Fruit fly (Drosophila melanogaster) whole organism, embryonic: ENCODE data around the gene GstO2.

ENCODE experiments used
- Atf6 ChIP-seq: fragments of 200-800 bp; sonication (Bioruptor generic); IDR thresholded peaks from 2 replicates; pipeline ENCODE4 v1.3.6; 2022; ENCODE audit warnings: missing biosample characterization, missing genetic modification characterization
- Blimp-1 ChIP-seq: fragments of 200-800 bp; sonication (Bioruptor generic); optimal IDR thresholded peaks from 3 replicates; lab custom pipeline; 2018; ENCODE audit warnings: missing biosample characterization, missing genetic modification characterization, mild to moderate bottlenecking, moderate library complexity, missing genetic modification reagents
- CG10462 ChIP-seq: fragments of 200-800 bp; sonication (Bioruptor generic); optimal IDR thresholded peaks from 2 replicates; lab custom pipeline; 2016; ENCODE audit warnings: missing biosample characterization, missing genetic modification characterization
- CG10543 ChIP-seq: fragments of 200-800 bp; sonication (Bioruptor generic); optimal IDR thresholded peaks from 3 replicates; lab custom pipeline; 2017; ENCODE audit warnings: missing biosample characterization, mild to moderate bottlenecking, missing genetic modification characterization, moderate library complexity
- CG11093 ChIP-seq: fragments of 200-800 bp; sonication (Bioruptor generic); IDR thresholded peaks from 3 replicates; pipeline ENCODE4 v1.3.6; 2022; ENCODE audit warnings: missing biosample characterization, missing genetic modification characterization
- CG14965 ChIP-seq: fragments of 200-800 bp; sonication (Bioruptor generic); optimal IDR thresholded peaks from 2 replicates; lab custom pipeline; 2016; ENCODE audit warnings: missing biosample characterization, missing genetic modification characterization, borderline replicate concordance
- CG1647 ChIP-seq: fragments of 200-800 bp; sonication (Bioruptor generic); optimal IDR thresholded peaks from 3 replicates; lab custom pipeline; 2016; ENCODE audit warnings: missing biosample characterization, missing genetic modification characterization
- CG17568 ChIP-seq: fragments of 200-800 bp; sonication (Bioruptor generic); optimal IDR thresholded peaks from 2 replicates; lab custom pipeline; 2018; ENCODE audit warnings: missing biosample characterization, mild to moderate bottlenecking, missing genetic modification characterization, moderate library complexity
- CG2116 ChIP-seq: fragments of 200-800 bp; sonication (Bioruptor generic); optimal IDR thresholded peaks from 3 replicates; lab custom pipeline; 2018; ENCODE audit warnings: missing biosample characterization, mild to moderate bottlenecking, missing genetic modification characterization
- CG43689 ChIP-seq: fragments of 200-800 bp; sonication (Bioruptor generic); IDR thresholded peaks from 2 replicates; pipeline ENCODE4 v1.3.6; 2022; ENCODE audit warnings: missing biosample characterization, missing genetic modification characterization
- CG5953 ChIP-seq: fragments of 200-800 bp; sonication (Bioruptor generic); IDR thresholded peaks from 2 replicates; pipeline ENCODE4 v1.3.6; 2022; ENCODE audit warnings: missing biosample characterization, missing genetic modification characterization
- CG6254 ChIP-seq: fragments of 200-800 bp; sonication (Bioruptor generic); optimal IDR thresholded peaks from 3 replicates; lab custom pipeline; 2017; ENCODE audit warnings: mild to moderate bottlenecking, missing biosample characterization, missing genetic modification reagents, missing genetic modification characterization
- CG6854 ChIP-seq: fragments of 200-800 bp; sonication (Bioruptor generic); optimal IDR thresholded peaks from 3 replicates; lab custom pipeline; 2017; ENCODE audit warnings: missing biosample characterization, mild to moderate bottlenecking, missing genetic modification characterization
- CG8765 ChIP-seq: fragments of 200-800 bp; sonication (Bioruptor generic); IDR thresholded peaks from 2 replicates; pipeline ENCODE4 v1.3.6; 2022; ENCODE audit warnings: missing biosample characterization, missing genetic modification characterization
- Camta ChIP-seq: fragments of 200-800 bp; sonication (Bioruptor generic); optimal IDR thresholded peaks from 2 replicates; lab custom pipeline; 2016; ENCODE audit warnings: missing biosample characterization, missing genetic modification characterization
- CkIIα-i1 ChIP-seq: fragments of 200-800 bp; sonication (Bioruptor generic); IDR thresholded peaks from 2 replicates; pipeline ENCODE4 v1.3.6; 2022; ENCODE audit warnings: missing biosample characterization, missing genetic modification characterization
- E2f2 ChIP-seq: fragments of 200-800 bp; sonication (Bioruptor generic); IDR thresholded peaks from 2 replicates; pipeline ENCODE4 v1.3.6; 2022; ENCODE audit warnings: missing biosample characterization, missing genetic modification characterization
- Fer3 ChIP-seq: fragments of 200-800 bp; sonication (Bioruptor generic); optimal IDR thresholded peaks from 2 replicates; lab custom pipeline; 2018; ENCODE audit warnings: missing biosample characterization, mild to moderate bottlenecking, missing genetic modification characterization, moderate library complexity
- HLHmδ ChIP-seq: fragments of 200-800 bp; sonication (Bioruptor generic); optimal IDR thresholded peaks from 2 replicates; lab custom pipeline; 2018; ENCODE audit warnings: missing biosample characterization, mild to moderate bottlenecking, missing genetic modification characterization, moderate library complexity
- Lim3 ChIP-seq: fragments of 200-800 bp; sonication (Bioruptor generic); IDR thresholded peaks from 2 replicates; pipeline ENCODE4 v1.3.6; 2022; ENCODE audit warnings: missing biosample characterization, missing genetic modification characterization
- MTF-1 ChIP-seq: fragments of 200-800 bp; sonication (Bioruptor generic); optimal IDR thresholded peaks from 2 replicates; lab custom pipeline; 2018; ENCODE audit warnings: missing biosample characterization, mild to moderate bottlenecking, missing genetic modification characterization, borderline replicate concordance
- Nf-YB ChIP-seq: fragments of 200-800 bp; sonication (Bioruptor generic); optimal IDR thresholded peaks from 3 replicates; lab custom pipeline; 2019; ENCODE audit warnings: missing biosample characterization, mild to moderate bottlenecking, missing genetic modification characterization, moderate library complexity
- PHDP ChIP-seq: fragments of 200-800 bp; sonication (Bioruptor generic); optimal IDR thresholded peaks from 3 replicates; lab custom pipeline; 2018; ENCODE audit warnings: missing biosample characterization, mild to moderate bottlenecking, missing genetic modification characterization, moderate library complexity
- Pdp1 ChIP-seq, 2 experiments: fragments of 200-800 bp; sonication (Bioruptor generic); optimal IDR thresholded peaks; 3 replicates each; lab custom pipeline; 2016; ENCODE audit warnings: missing biosample characterization in 2 of 2, missing genetic modification characterization in 2 of 2, mild to moderate bottlenecking in 1 of 2, moderate library complexity in 1 of 2
- Ptx1 ChIP-seq: fragments of 200-800 bp; sonication (Bioruptor generic); IDR thresholded peaks from 2 replicates; pipeline ENCODE4 v1.3.6; 2022; ENCODE audit warnings: missing biosample characterization, missing genetic modification characterization
- Xbp1 ChIP-seq: fragments of 200-800 bp; sonication (Bioruptor generic); optimal IDR thresholded peaks from 3 replicates; lab custom pipeline; 2016; ENCODE audit warnings: missing biosample characterization, mild to moderate bottlenecking, missing genetic modification characterization
- bigmax ChIP-seq: fragments of 200-800 bp; sonication (Bioruptor generic); optimal IDR thresholded peaks from 2 replicates; lab custom pipeline; 2018; ENCODE audit warnings: missing biosample characterization, mild to moderate bottlenecking, missing genetic modification characterization
- btn ChIP-seq: fragments of 200-800 bp; sonication (Bioruptor generic); optimal IDR thresholded peaks from 2 replicates; lab custom pipeline; 2016; ENCODE audit warnings: missing biosample characterization, missing genetic modification characterization
- chinmo ChIP-seq: fragments of 200-800 bp; sonication (Bioruptor generic); IDR thresholded peaks from 4 replicates; pipeline ENCODE4 v1.3.6; 2022; ENCODE audit warnings: missing biosample characterization, missing genetic modification characterization; ENCODE audit not compliant: partially characterized antibody
- fru ChIP-seq: fragments of >200 bp; optimal IDR thresholded peaks from 2 replicates; lab custom pipeline; 2017
- gcm ChIP-seq: fragments of 200-800 bp; sonication (Bioruptor generic); optimal IDR thresholded peaks from 2 replicates; lab custom pipeline; 2019; ENCODE audit warnings: missing biosample characterization, mild to moderate bottlenecking, missing genetic modification characterization, moderate library complexity
- grau ChIP-seq: fragments of 200-800 bp; optimal IDR thresholded peaks from 3 replicates; lab custom pipeline; 2019; ENCODE audit warnings: missing biosample characterization, mild to moderate bottlenecking, missing genetic modification characterization, moderate library complexity
- hbn ChIP-seq: fragments of 200-800 bp; sonication (Bioruptor generic); IDR thresholded peaks from 2 replicates; pipeline ENCODE4 v1.3.6; 2022; ENCODE audit warnings: missing biosample characterization, missing genetic modification characterization; ENCODE audit not compliant: partially characterized antibody
- knrl ChIP-seq: fragments of 200-800 bp; sonication (Bioruptor generic); IDR thresholded peaks from 3 replicates; pipeline ENCODE4 v1.3.6; 2022; ENCODE audit warnings: missing biosample characterization, missing genetic modification characterization; ENCODE audit not compliant: partially characterized antibody
- lbe ChIP-seq: fragments of 200-800 bp; sonication (Bioruptor generic); optimal IDR thresholded peaks from 2 replicates; lab custom pipeline; 2016; ENCODE audit warnings: missing biosample characterization, mild to moderate bottlenecking, missing genetic modification characterization
- lov ChIP-seq, 2 experiments: fragments of 200-800 bp in 1 of 2; fragments of >200 bp in 1 of 2; sonication (Bioruptor generic) in 1 of 2; IDR thresholded peaks in 1 of 2; optimal IDR thresholded peaks in 1 of 2; 2 replicates in 1 of 2; 3 replicates in 1 of 2; pipeline versions ENCODE4 v1.3.6 to Lab custom; 2017 to 2022; ENCODE audit warnings: missing biosample characterization in 1 of 2, missing genetic modification characterization in 1 of 2
- mirr ChIP-seq: fragments of 200-800 bp; sonication (Bioruptor generic); optimal IDR thresholded peaks from 3 replicates; lab custom pipeline; 2018; ENCODE audit warnings: missing biosample characterization, mild to moderate bottlenecking, missing genetic modification characterization
- pnt ChIP-seq: fragments of 200-800 bp; sonication (Bioruptor generic); optimal IDR thresholded peaks from 3 replicates; lab custom pipeline; 2016; ENCODE audit warnings: missing biosample characterization, missing genetic modification characterization
- repo ChIP-seq: fragments of 200-800 bp; sonication (Bioruptor generic); optimal IDR thresholded peaks from 2 replicates; lab custom pipeline; 2016; ENCODE audit warnings: missing biosample characterization, missing genetic modification characterization
- sc ChIP-seq, 3 experiments: fragments of >200 bp in 2 of 3; fragments of 200-800 bp in 1 of 3; sonication (Bioruptor generic) in 1 of 3; optimal IDR thresholded peaks; 2 replicates in 2 of 3; 3 replicates in 1 of 3; lab custom pipeline; 2017; ENCODE audit warnings: mild to moderate bottlenecking in 1 of 3, missing biosample characterization in 1 of 3, missing genetic modification characterization in 1 of 3, missing genetic modification reagents in 1 of 3
- sd ChIP-seq: fragments of 200-800 bp; sonication (Bioruptor generic); optimal IDR thresholded peaks from 3 replicates; lab custom pipeline; 2018; ENCODE audit warnings: missing biosample characterization, mild to moderate bottlenecking, missing genetic modification characterization, moderate library complexity
- sima ChIP-seq: fragments of 200-800 bp; sonication (Bioruptor generic); optimal IDR thresholded peaks from 2 replicates; lab custom pipeline; 2016; ENCODE audit warnings: missing biosample characterization, missing genetic modification characterization
- sqz ChIP-seq: fragments of 200-800 bp; sonication (Bioruptor generic); optimal IDR thresholded peaks from 3 replicates; lab custom pipeline; 2018; ENCODE audit warnings: missing biosample characterization, mild to moderate bottlenecking, missing genetic modification characterization
- ssp ChIP-seq: fragments of 200-800 bp; sonication (Bioruptor generic); IDR thresholded peaks from 2 replicates; pipeline ENCODE4 v1.3.6; 2022; ENCODE audit warnings: missing biosample characterization, missing genetic modification characterization
- sug ChIP-seq: fragments of 200-800 bp; optimal IDR thresholded peaks from 2 replicates; lab custom pipeline; 2019; ENCODE audit warnings: missing biosample characterization, mild to moderate bottlenecking, missing genetic modification characterization, moderate library complexity
- tap ChIP-seq: fragments of 200-800 bp; optimal IDR thresholded peaks from 3 replicates; lab custom pipeline; 2019; ENCODE audit warnings: missing biosample characterization, mild to moderate bottlenecking, missing genetic modification characterization, moderate library complexity
- tin ChIP-seq: fragments of 200-800 bp; sonication (Bioruptor generic); optimal IDR thresholded peaks from 3 replicates; lab custom pipeline; 2016; ENCODE audit warnings: missing biosample characterization, missing genetic modification characterization
- trem ChIP-seq: fragments of 200-800 bp; optimal IDR thresholded peaks from 3 replicates; lab custom pipeline; 2019; ENCODE audit warnings: missing biosample characterization, mild to moderate bottlenecking, missing genetic modification characterization, moderate library complexity
- usp ChIP-seq: fragments of >200 bp; optimal IDR thresholded peaks from 2 replicates; lab custom pipeline; 2017; ENCODE audit warnings: missing biosample characterization, missing genetic modification characterization
- yki ChIP-seq: fragments of >200 bp; optimal IDR thresholded peaks from 3 replicates; lab custom pipeline; 2018

GstO2 gene

dm6 chr3L:8544710-8545109 is 21.4 kb upstream of the GstO2 start, which contains the start of gene rhea (continued):
- no peak for TF ChIP-seq CG14965
- TF ChIP-seq mirr (GFP tag; lab: Kevin White, UChicago): no peak
- no peak for TF ChIP-seq Fer3 (tag; lab: Kevin White, UChicago)
- no peak for TF ChIP-seq sc (optimal IDR thresholded peaks at IDR 0.05; lab: Kevin White, UChicago)
- no peak for TF ChIP-seq sc (GFP tag; optimal IDR thresholded peaks at IDR 0.05; lab: Kevin White, UChicago)
- TF ChIP-seq CG5953 (GFP tag; lab: Robert Waterston, UW): no peak
- TF ChIP-seq HLHmδ (GFP tag; lab: Kevin White, UChicago): no peak
- peak; percentile 84 for TF ChIP-seq knrl
- TF ChIP-seq trem: peak; percentile 78
- no peak for TF ChIP-seq ssp
- peak; percentile 80 for TF ChIP-seq CG2116 (GFP tag; lab: Kevin White, UChicago)
- TF ChIP-seq MTF-1 (GFP tag; lab: Kevin White, UChicago): no peak
- no peak for TF ChIP-seq sug
- TF ChIP-seq fru (lab: Kevin White, UChicago): no peak
- no peak for TF ChIP-seq yki (lab: Kevin White, UChicago)
- TF ChIP-seq sqz: no peak
- no peak for TF ChIP-seq Blimp-1 (GFP tag; lab: Kevin White, UChicago)
- TF ChIP-seq repo (GFP tag; lab: Kevin White, UChicago): no peak
- peak in 1 of 2 experiments; percentile 56 for TF ChIP-seq Pdp1 (GFP tag; optimal IDR thresholded peaks at IDR 0.05; lab: Kevin White, UChicago)
- no peak for TF ChIP-seq bigmax (GFP tag; lab: Kevin White, UChicago)
- TF ChIP-seq CG6254 (GFP tag; lab: Kevin White, UChicago): no peak
- TF ChIP-seq chinmo (GFP tag; lab: Robert Waterston, UW): peak; percentile 76; the same call in 1 of the 4 replicates
- no peak for TF ChIP-seq Atf6 (GFP tag; lab: Robert Waterston, UW)
- TF ChIP-seq CG6854 (GFP tag; lab: Kevin White, UChicago): no peak
- TF ChIP-seq Ptx1 (GFP tag; lab: Robert Waterston, UW): 0 out of 2 replicates have a peak, but pooled peaks have one; percentile 10
- no peak for TF ChIP-seq CG1647 (GFP tag; lab: Kevin White, UChicago)
- no peak for TF ChIP-seq CG43689
- TF ChIP-seq tap (tag; lab: Kevin White, UChicago): peak; percentile 13
- TF ChIP-seq CG8765 (GFP tag; lab: Robert Waterston, UW): no peak
- TF ChIP-seq CkIIα-i1 (GFP tag; lab: Robert Waterston, UW): no peak
- TF ChIP-seq CG11093 (GFP tag; lab: Robert Waterston, UW): no peak
- no peak for TF ChIP-seq CG10462 (GFP tag; lab: Kevin White, UChicago)
- TF ChIP-seq lbe (GFP tag; lab: Kevin White, UChicago): peak; percentile 53
- peak; percentile 24 for TF ChIP-seq grau (tag; lab: Kevin White, UChicago)
- no peak for TF ChIP-seq sd (tag; lab: Kevin White, UChicago)
- TF ChIP-seq pnt (GFP tag; lab: Kevin White, UChicago): no peak
- TF ChIP-seq CG10543: no peak
- TF ChIP-seq Nf-YB (GFP tag; lab: Kevin White, UChicago): peak; percentile 16
- peak; percentile 93 for TF ChIP-seq E2f2 (GFP tag; lab: Robert Waterston, UW)
- no peak for TF ChIP-seq Camta
- TF ChIP-seq tin (GFP tag; lab: Kevin White, UChicago): peak; percentile 53
- TF ChIP-seq usp (GFP tag; lab: Kevin White, UChicago): no peak
- no peak for TF ChIP-seq gcm (GFP tag; lab: Kevin White, UChicago)
- TF ChIP-seq PHDP (tag; lab: Kevin White, UChicago): peak; percentile 16
- TF ChIP-seq CG17568 (GFP tag; lab: Kevin White, UChicago): no peak
- TF ChIP-seq sima: no peak
- no peak for TF ChIP-seq Lim3 (GFP tag; lab: Robert Waterston, UW)
- peak; percentile 66 for TF ChIP-seq hbn (GFP tag; lab: Robert Waterston, UW)
- no peak for TF ChIP-seq Xbp1
- no peak for TF ChIP-seq btn (GFP tag; lab: Kevin White, UChicago)
- no peak for TF ChIP-seq lov (optimal IDR thresholded peaks at IDR 0.05; lab: Kevin White, UChicago)
- no peak for TF ChIP-seq lov (GFP tag; IDR thresholded peaks at IDR 0.05; lab: Robert Waterston, UW)
